Worm (Caenorhabditis elegans): Measurements from ENCODE around the gene acdh-13.

DNA sequence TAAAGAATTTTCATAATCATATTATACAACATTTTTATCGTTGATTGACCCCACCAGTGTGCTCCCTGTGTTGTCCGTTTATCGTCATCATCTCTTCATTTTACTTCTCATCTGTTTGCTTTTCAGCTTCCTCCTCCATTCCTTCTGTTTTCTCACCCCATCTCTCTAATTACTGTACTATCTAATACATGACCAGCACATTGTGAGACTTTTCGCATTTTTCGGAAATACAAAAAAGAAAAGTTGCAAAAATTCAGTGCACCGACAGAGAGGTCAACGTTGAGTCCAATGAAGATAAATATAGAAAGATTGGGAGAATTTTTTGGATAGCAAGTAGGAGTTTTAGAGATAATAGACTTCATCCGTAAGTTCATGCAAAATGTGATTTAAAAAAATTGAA lies 21.3 kb upstream of the acdh-13 start:
- no peak for TF ChIP-seq nhr-90 (tag; optimal IDR thresholded peaks at IDR 0.05)
- no peak for TF ChIP-seq lin-40 (tag; optimal IDR thresholded peaks at IDR 0.05)

Data from whole organism, young adult.